Worm (Caenorhabditis elegans) whole organism, L1 larva: ENCODE measurements around the gene ins-9.
A peak's percentile ranks its signal among the peaks of the same experiment; 100 is the strongest.
"Not testable (repeated sequence)": the region's sequence is repeated elsewhere in the genome, so short reads cannot be mapped to it uniquely, and the experiment has no call there.

Source experiments
- ama-1 ChIP-seq: fragments of 150-350 bp; optimal IDR thresholded peaks from 2 replicates; lab custom pipeline; 2014
- dpl-1 ChIP-seq, 3 experiments: fragments of 150-350 bp in 2 of 3; sonication (generic microtip) in 1 of 3; optimal IDR thresholded peaks; 2 replicates each; lab custom pipeline; 2014 to 2017; ENCODE audit warnings: missing biosample characterization in 3 of 3, missing genetic modification characterization in 3 of 3, missing genetic modification reagents in 3 of 3
- efl-1 ChIP-seq, 4 experiments: fragments of 150-350 bp; optimal IDR thresholded peaks in 3 of 4; peaks in 1 of 4; 1 replicate in 1 of 4; 2 replicates in 3 of 4; lab custom pipeline; 2014; ENCODE audit warnings: missing biosample characterization in 2 of 4, missing genetic modification characterization in 2 of 4, missing genetic modification reagents in 2 of 4
- lin-35 ChIP-seq, 2 experiments: fragments of 150-350 bp; optimal IDR thresholded peaks; 2 replicates each; lab custom pipeline; 2014; ENCODE audit warnings: missing biosample characterization in 2 of 2, missing genetic modification characterization in 2 of 2, missing genetic modification reagents in 2 of 2
- nhr-11 ChIP-seq: fragments of 150-350 bp; optimal IDR thresholded peaks from 2 replicates; lab custom pipeline; 2014; ENCODE audit warnings: missing biosample characterization, missing genetic modification characterization
- nhr-19 ChIP-seq: fragments of 200-800 bp; sonication (Bioruptor generic); conservative IDR thresholded peaks from 2 replicates; pipeline ENCODE4 v1.3.6; 2022; ENCODE audit warnings: missing genetic modification characterization, missing compliant biosample characterization
- nhr-84 ChIP-seq: sonication (generic microtip); optimal IDR thresholded peaks from 2 replicates; lab custom pipeline; 2017; ENCODE audit warnings: missing biosample characterization, missing genetic modification characterization
- snpc-4 ChIP-seq: fragments of 150-350 bp; optimal IDR thresholded peaks from 2 replicates; lab custom pipeline; 2014; ENCODE audit warnings: missing biosample characterization, missing genetic modification characterization

Gene ins-9

ce11 chrX:8818438-8818837 is 48.0 kb downstream of the ins-9 start:
- TF ChIP-seq nhr-19 (GFP tag; lab: Robert Waterston, UW) (0 out of 2 replicates have a peak, but pooled peaks have one; percentile 13), efl-1 (GFP tag; optimal IDR thresholded peaks at IDR 0.05 in 1 of 2; lab: Kevin White, UChicago) (peak in 1 of 2 experiments; percentile 17), dpl-1 (GFP tag; optimal IDR thresholded peaks at IDR 0.05; lab: Kevin White, UChicago) (peak in 1 of 3 experiments; percentile 29)
- TF ChIP-seq efl-1 (optimal IDR thresholded peaks at IDR 0.05; lab: Kevin White, UChicago), result not testable (repeated sequence)

- TF ChIP-seq nhr-84 (tag; lab: Kevin White, UChicago) (no peak), lin-35 (GFP tag; optimal IDR thresholded peaks at IDR 0.05; lab: Kevin White, UChicago) (no peak), nhr-11 (tag; lab: Kevin White, UChicago) (no peak), snpc-4 (no peak), ama-1 (lab: Kevin White, UChicago) (no peak)
Measured at ce11 chrX:8817929-8818328, 48.5 kb downstream of the ins-9 start.
